Worm (Caenorhabditis elegans) whole organism, L4 larva: ENCODE results near the gene F25E5.2.

ENCODE experiments used
- F26F4.8 ChIP-seq: fragments of 200-800 bp; sonication (Bioruptor generic); conservative IDR thresholded peaks from 2 replicates; pipeline ENCODE4 v1.3.6; 2022; ENCODE audit warnings: missing genetic modification characterization, missing compliant biosample characterization
- ceh-28 ChIP-seq: fragments of 150-350 bp; optimal IDR thresholded peaks from 2 replicates; lab custom pipeline; 2014; ENCODE audit warnings: missing biosample characterization, missing genetic modification reagents, missing genetic modification characterization
- ceh-44 ChIP-seq: fragments of 200-800 bp; sonication (Bioruptor generic); IDR thresholded peaks from 2 replicates; pipeline ENCODE4 v1.3.6; 2022; ENCODE audit warnings: missing genetic modification reagents, missing genetic modification characterization, missing compliant biosample characterization
- ctbp-1 ChIP-seq: fragments of 200-800 bp; sonication (Bioruptor generic); IDR thresholded peaks from 2 replicates; pipeline ENCODE4 v1.3.6; 2022; ENCODE audit warnings: missing genetic modification reagents, missing genetic modification characterization, missing compliant biosample characterization
- dmd-9 ChIP-seq: fragments of 200-800 bp; sonication (Bioruptor generic); IDR thresholded peaks from 2 replicates; pipeline ENCODE4 v1.3.6; 2022; ENCODE audit warnings: missing genetic modification reagents, missing genetic modification characterization, missing compliant biosample characterization
- hlh-30 ChIP-seq: sonication (generic microtip); optimal IDR thresholded peaks from 2 replicates; lab custom pipeline; 2017; ENCODE audit warnings: antibody characterized with exemption, mild to moderate bottlenecking, missing genetic modification characterization, missing compliant biosample characterization; ENCODE audit not compliant: insufficient read depth
- lin-39 ChIP-seq: fragments of 150-350 bp; optimal IDR thresholded peaks from 2 replicates; lab custom pipeline; 2014; ENCODE audit warnings: missing biosample characterization, missing genetic modification reagents, missing genetic modification characterization
- lir-3 ChIP-seq: sonication (generic microtip); optimal IDR thresholded peaks from 2 replicates; lab custom pipeline; 2016; ENCODE audit warnings: mild to moderate bottlenecking, missing genetic modification characterization, missing compliant biosample characterization
- snpc-4 ChIP-seq: fragments of 150-350 bp; optimal IDR thresholded peaks from 2 replicates; lab custom pipeline; 2014; ENCODE audit warnings: missing biosample characterization, missing genetic modification characterization
- spr-3 ChIP-seq: fragments of 200-800 bp; sonication (Bioruptor generic); optimal IDR thresholded peaks from 2 replicates; lab custom pipeline; 2018; ENCODE audit warnings: mild to moderate bottlenecking, missing genetic modification characterization, missing compliant biosample characterization
- unc-39 ChIP-seq: sonication (generic microtip); optimal IDR thresholded peaks from 2 replicates; lab custom pipeline; 2017; ENCODE audit warnings: missing biosample characterization, missing genetic modification characterization
- vab-7 ChIP-seq: fragments of 200-800 bp; sonication (Bioruptor generic); IDR thresholded peaks from 2 replicates; pipeline ENCODE4 v1.3.6; 2022; ENCODE audit warnings: missing genetic modification reagents, missing genetic modification characterization, missing compliant biosample characterization

F25E5.2 gene

DNA sequence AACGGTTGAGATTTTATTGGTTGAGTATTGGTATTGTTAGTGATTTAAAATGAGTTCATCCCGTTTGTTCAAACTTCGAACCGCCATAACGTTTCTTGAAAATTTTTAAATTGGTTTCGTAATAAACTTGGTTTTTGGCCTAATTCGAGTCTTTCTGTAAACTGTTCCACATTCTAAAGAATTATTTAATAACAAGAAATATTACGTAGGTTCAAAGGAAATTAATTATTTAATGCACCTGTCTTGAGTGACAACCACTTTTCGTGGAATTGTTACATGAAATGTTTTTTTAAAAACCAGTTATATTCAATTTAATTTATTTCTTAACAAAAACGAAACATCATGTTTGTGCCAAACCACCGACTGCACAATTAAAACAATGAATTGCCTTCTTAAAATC lies 46.1 kb downstream of the F25E5.2 start:
- TF ChIP-seq snpc-4 (tag; lab: Kevin White, UChicago) (no peak), ctbp-1 (no peak), hlh-30 (no peak)
- TF ChIP-seq, all 104 proteins: peak for 0

DNA sequence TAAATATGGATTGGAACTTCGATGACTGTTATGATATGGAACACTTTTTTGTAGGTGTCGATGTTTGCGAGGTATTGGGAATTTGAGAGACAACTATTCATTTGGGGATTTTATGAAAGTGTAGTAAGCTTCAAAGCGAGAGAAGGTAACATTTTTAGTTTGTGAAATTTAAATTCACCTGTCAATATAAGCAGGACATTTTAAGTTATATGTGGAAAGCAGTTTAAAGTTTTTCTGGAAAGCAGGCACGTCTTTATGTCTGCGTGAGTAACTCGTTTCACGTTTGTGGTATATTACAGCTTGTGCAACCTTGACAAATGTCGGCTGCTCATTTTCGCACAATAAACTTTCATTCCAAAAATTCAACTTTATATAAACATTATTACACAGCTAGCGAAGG lies 49.2 kb downstream of the F25E5.2 start, which contains the start of gene srh-229:
Gene srh-229, minus strand, starts transcription at position 101 of the 400 bp plus-strand sequence.
- TF ChIP-seq lin-39 (tag; lab: Kevin White, UChicago) (no peak), dmd-9 (no peak), unc-39 (tag; lab: Kevin White, UChicago) (no peak), ceh-28 (tag; lab: Kevin White, UChicago) (no peak), vab-7 (GFP tag; lab: Robert Waterston, UW) (no peak), F26F4.8 (GFP tag; lab: Robert Waterston, UW) (no peak), spr-3 (GFP tag; lab: Kevin White, UChicago) (no peak)

ce11 chrV:7506207-7506606 lies 51.1 kb downstream of the F25E5.2 start:
- TF ChIP-seq lin-39 (tag; lab: Kevin White, UChicago): no peak
- TF ChIP-seq ceh-44 (GFP tag; lab: Robert Waterston, UW): 0 out of 2 replicates have a peak, but pooled peaks have one; percentile 3
- no peak for TF ChIP-seq lir-3 (tag; lab: Kevin White, UChicago)
